Worm (Caenorhabditis elegans) whole organism, L1 larva: ENCODE measurements around the gene tag-280.

Source experiments
- C16A3.4 ChIP-seq: fragments of 150-350 bp; optimal IDR thresholded peaks from 2 replicates; lab custom pipeline; 2014; ENCODE audit warnings: missing biosample characterization, missing genetic modification characterization
- ceh-63 ChIP-seq: fragments of 200-800 bp; sonication (Bioruptor generic); optimal IDR thresholded peaks from 2 replicates; lab custom pipeline; 2018; ENCODE audit warnings: mild to moderate bottlenecking, missing genetic modification characterization, missing compliant biosample characterization
- ceh-82 ChIP-seq, 3 experiments: fragments of 150-350 bp in 1 of 3; sonication (generic microtip) in 2 of 3; optimal IDR thresholded peaks; 2 replicates each; lab custom pipeline; 2014 to 2017; ENCODE audit warnings: missing biosample characterization in 3 of 3, missing genetic modification characterization in 3 of 3
- egl-27 ChIP-seq, 2 experiments: fragments of 150-350 bp in 1 of 2; sonication (generic microtip); optimal IDR thresholded peaks; 3 replicates each; lab custom pipeline; 2017 to 2018; ENCODE audit warnings: missing biosample characterization in 2 of 2, missing genetic modification characterization in 2 of 2, missing genetic modification reagents in 2 of 2
- lin-13 ChIP-seq: fragments of 150-350 bp; optimal IDR thresholded peaks from 2 replicates; lab custom pipeline; 2014; ENCODE audit warnings: missing biosample characterization, missing genetic modification reagents, missing genetic modification characterization
- mep-1 ChIP-seq: fragments of 150-350 bp; optimal IDR thresholded peaks from 2 replicates; lab custom pipeline; 2014; ENCODE audit warnings: missing biosample characterization, missing genetic modification characterization
- pax-3 ChIP-seq: fragments of 200-800 bp; sonication (Bioruptor generic); optimal IDR thresholded peaks from 2 replicates; lab custom pipeline; 2018; ENCODE audit warnings: mild to moderate bottlenecking, missing genetic modification characterization, moderate library complexity, missing compliant biosample characterization
- snpc-4 ChIP-seq: fragments of 150-350 bp; optimal IDR thresholded peaks from 2 replicates; lab custom pipeline; 2014; ENCODE audit warnings: missing biosample characterization, missing genetic modification characterization
- unc-62 ChIP-seq: fragments of 150-350 bp; optimal IDR thresholded peaks from 2 replicates; lab custom pipeline; 2014; ENCODE audit warnings: missing biosample characterization, missing genetic modification reagents, missing genetic modification characterization

DNA sequence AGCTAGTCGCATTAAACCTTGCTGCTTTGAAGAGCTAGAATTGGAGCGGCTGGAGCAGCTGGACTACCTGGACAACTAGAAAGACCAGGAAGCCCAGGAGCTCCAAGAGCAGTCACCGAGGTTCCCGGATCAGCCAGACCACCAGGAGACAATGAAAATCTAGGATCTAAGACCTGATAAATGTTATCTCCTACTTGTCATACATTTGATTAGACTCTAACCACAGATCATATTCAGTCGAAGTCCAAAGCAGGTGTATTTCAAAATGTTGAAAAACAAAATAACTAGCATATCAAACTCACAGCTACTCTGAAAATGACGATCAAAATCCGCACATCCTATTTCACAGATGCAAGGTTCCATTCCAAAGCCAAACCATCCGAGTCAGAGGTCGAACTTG is 31.5 kb downstream of the tag-280 start, which contains the start of gene srz-6:
- no peak for TF ChIP-seq snpc-4 (tag; lab: Kevin White, UChicago)
- TF ChIP-seq lin-13 (GFP tag; lab: Kevin White, UChicago) = no peak
- no peak for TF ChIP-seq pax-3 (tag; lab: Kevin White, UChicago)
- TF ChIP-seq ceh-82 (tag; optimal IDR thresholded peaks at IDR 0.05; lab: Kevin White, UChicago) = no peak
- no peak for TF ChIP-seq C16A3.4
- TF ChIP-seq unc-62 = no peak
- TF ChIP-seq mep-1 = no peak
- no peak for TF ChIP-seq ceh-63 (GFP tag; lab: Kevin White, UChicago)
- TF ChIP-seq egl-27 (tag; optimal IDR thresholded peaks at IDR 0.05; lab: Kevin White, UChicago) = no peak
